Worm (Caenorhabditis elegans) whole organism, L4 larva: ENCODE data around the gene str-172.

Experiments
- ZK546.5 ChIP-seq, 2 experiments: sonication (generic microtip); optimal IDR thresholded peaks; 2 replicates each; lab custom pipeline; 2017; ENCODE audit warnings: missing biosample characterization in 2 of 2, missing genetic modification characterization in 2 of 2
- dpl-1 ChIP-seq: fragments of 150-350 bp; optimal IDR thresholded peaks from 2 replicates; lab custom pipeline; 2014; ENCODE audit warnings: missing biosample characterization, missing genetic modification reagents, missing genetic modification characterization
- nhr-77 ChIP-seq: fragments of 150-350 bp; optimal IDR thresholded peaks from 2 replicates; lab custom pipeline; 2014; ENCODE audit warnings: missing biosample characterization, missing genetic modification characterization

DNA sequence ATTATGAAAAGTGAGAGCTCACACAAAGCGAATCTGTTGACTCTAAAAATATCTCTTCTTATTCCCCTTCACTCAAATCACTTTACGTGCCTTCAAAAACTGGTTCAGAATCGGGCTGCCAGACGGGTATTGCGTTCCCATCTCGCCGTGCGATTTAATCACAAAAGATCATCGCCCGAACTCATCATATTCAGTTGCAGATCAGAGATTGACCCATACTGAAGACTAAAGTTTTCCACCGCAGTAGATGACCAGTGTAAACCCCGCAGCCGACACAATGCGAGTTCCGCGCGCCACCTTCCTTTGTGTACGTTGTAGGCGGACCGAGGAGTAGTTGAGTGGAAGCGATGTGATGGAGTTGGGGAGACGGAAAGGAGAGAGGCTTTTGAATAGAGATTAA, 13.1 kb upstream of the str-172 start:
- TF ChIP-seq dpl-1 (GFP tag; lab: Kevin White, UChicago) (no peak), ZK546.5 (tag; optimal IDR thresholded peaks at IDR 0.05; lab: Kevin White, UChicago) (no peak), nhr-77 (no peak)
